Fruit fly (Drosophila melanogaster) S2 (cell line): ENCODE data around the gene CG1635.

Experiments
- CG8478 ChIP-seq: fragments of >200 bp; optimal IDR thresholded peaks from 2 replicates; lab custom pipeline; 2018
- CTCF ChIP-seq, 2 experiments: fragments of >200 bp; optimal IDR thresholded peaks; 2 replicates each; lab custom pipeline; 2018

dm6 chr3R:31605117-31605432, 16.6 kb downstream of the CG1635 start:
- TF ChIP-seq CG8478 (lab: Kevin White, UChicago): no peak
- TF ChIP-seq CTCF (optimal IDR thresholded peaks at IDR 0.05; lab: Kevin White, UChicago): no peak
